Worm (Caenorhabditis elegans): ENCODE measurements around the gene hdl-2.

Gene hdl-2

DNA sequence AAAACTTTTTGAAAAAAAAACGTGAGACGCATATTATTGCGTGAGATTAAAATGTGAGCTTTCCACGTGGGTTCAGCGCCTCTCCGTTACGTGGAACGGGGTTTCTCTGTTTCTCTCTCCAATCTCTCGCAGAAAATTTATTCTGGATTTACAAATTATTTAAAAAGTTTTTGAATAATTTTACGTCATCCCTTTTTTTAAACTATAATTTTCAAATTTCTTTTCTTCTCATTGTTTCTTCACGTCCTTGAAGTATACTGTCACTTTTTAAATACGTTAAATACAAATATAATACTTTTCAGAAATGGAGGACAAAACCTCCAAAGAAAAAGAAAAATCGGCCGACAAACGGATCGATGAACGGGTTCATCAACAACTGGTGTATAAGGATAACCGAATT lies 46.4 kb upstream of the hdl-2 start, which contains the start of gene T28C6.7:
T28C6.7 (plus strand) TSS at position 301 of the 400 bp plus-strand sequence.
- TF ChIP-seq ceh-28 (tag; optimal IDR thresholded peaks at IDR 0.05) (no peak), nhr-25 (tag; optimal IDR thresholded peaks at IDR 0.05) (no peak), ceh-82 (tag; optimal IDR thresholded peaks at IDR 0.05) (no peak), snpc-4 (tag; optimal IDR thresholded peaks at IDR 0.05) (no peak), nhr-23 (tag; optimal IDR thresholded peaks at IDR 0.05) (no peak), unc-39 (tag; optimal IDR thresholded peaks at IDR 0.05) (no peak), pqm-1 (tag; optimal IDR thresholded peaks at IDR 0.05) (no peak), hmg-11 (tag; optimal IDR thresholded peaks at IDR 0.05) (no peak), mml-1 (tag; optimal IDR thresholded peaks at IDR 0.05) (no peak), fos-1 (tag; optimal IDR thresholded peaks at IDR 0.05) (no peak), ceh-9 (tag; optimal IDR thresholded peaks at IDR 0.05) (no peak), nhr-237 (tag; optimal IDR thresholded peaks at IDR 0.05) (no peak), tbx-2 (tag; optimal IDR thresholded peaks at IDR 0.05) (no peak), nhr-11 (tag; optimal IDR thresholded peaks at IDR 0.05) (no peak), ama-1 (optimal IDR thresholded peaks at IDR 0.05) (no peak), skn-1 (tag; optimal IDR thresholded peaks at IDR 0.05) (no peak), fkh-2 (tag; optimal IDR thresholded peaks at IDR 0.05) (no peak)

DNA sequence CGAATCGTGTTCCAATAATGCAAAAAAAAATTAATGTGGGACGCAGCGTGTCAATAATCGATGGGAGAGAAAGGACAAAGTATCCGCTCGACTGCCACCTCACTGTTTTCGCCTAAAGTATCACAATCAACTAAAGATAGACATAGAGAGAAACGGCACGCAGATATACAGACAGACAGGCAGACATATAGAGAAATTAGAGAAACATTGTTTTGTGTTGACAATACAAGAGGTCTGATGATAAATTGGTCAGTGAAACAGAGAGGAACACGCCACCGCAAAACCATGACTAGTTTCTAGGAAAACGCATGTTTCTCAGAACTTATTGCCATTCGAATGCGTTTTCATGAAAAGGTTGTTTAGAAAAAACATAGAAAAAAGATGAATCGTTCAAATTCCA lies 43.4 kb upstream of the hdl-2 start, which contains the start of gene T28C6.8:
T28C6.8 (minus strand) TSS at position 137 of the 400 bp plus-strand sequence.
- no peak for TF ChIP-seq ceh-9 (tag; optimal IDR thresholded peaks at IDR 0.05)
- no peak for TF ChIP-seq nhr-12 (tag; optimal IDR thresholded peaks at IDR 0.05)
- no peak for TF ChIP-seq eor-1 (tag; optimal IDR thresholded peaks at IDR 0.05)
- no peak for TF ChIP-seq ceh-82 (tag; optimal IDR thresholded peaks at IDR 0.05)
- no peak for TF ChIP-seq fos-1 (tag; optimal IDR thresholded peaks at IDR 0.05)
- no peak for TF ChIP-seq mml-1 (tag; optimal IDR thresholded peaks at IDR 0.05)
- TF ChIP-seq unc-62 (GFP tag; optimal IDR thresholded peaks at IDR 0.05), result no peak
- TF ChIP-seq ceh-16 (tag; optimal IDR thresholded peaks at IDR 0.05), result no peak
- TF ChIP-seq R02D3.7 (tag; optimal IDR thresholded peaks at IDR 0.05), result peak; percentile 7
- no peak for TF ChIP-seq nhr-67 (tag; optimal IDR thresholded peaks at IDR 0.05)
- no peak for TF ChIP-seq lin-39 (tag; optimal IDR thresholded peaks at IDR 0.05)
- no peak for TF ChIP-seq daf-12 (tag; optimal IDR thresholded peaks at IDR 0.05)
- no peak for TF ChIP-seq nhr-77 (tag; optimal IDR thresholded peaks at IDR 0.05)
- TF ChIP-seq ceh-28 (tag; optimal IDR thresholded peaks at IDR 0.05), result peak; percentile 38
- no peak for TF ChIP-seq sea-2 (GFP tag; optimal IDR thresholded peaks at IDR 0.05)
- no peak for TF ChIP-seq fkh-10 (GFP tag; optimal IDR thresholded peaks at IDR 0.05)
- TF ChIP-seq nhr-25 (tag; optimal IDR thresholded peaks at IDR 0.05), result peak; percentile 66
- no peak for TF ChIP-seq hmg-11 (tag; optimal IDR thresholded peaks at IDR 0.05)
- peak; percentile 45 for TF ChIP-seq elt-2 (tag; optimal IDR thresholded peaks at IDR 0.05)
- TF ChIP-seq nhr-28 (tag; optimal IDR thresholded peaks at IDR 0.05), result no peak
- no peak for TF ChIP-seq aly-2 (tag; optimal IDR thresholded peaks at IDR 0.05)
- TF ChIP-seq lsy-12 (tag; optimal IDR thresholded peaks at IDR 0.05), result no peak
- no peak for TF ChIP-seq jun-1 (tag; optimal IDR thresholded peaks at IDR 0.05)
- no peak for TF ChIP-seq egl-5 (tag; optimal IDR thresholded peaks at IDR 0.05)
- no peak for TF ChIP-seq egl-27 (tag; optimal IDR thresholded peaks at IDR 0.05)
- no peak for TF ChIP-seq snpc-4 (tag; optimal IDR thresholded peaks at IDR 0.05)
- no peak for TF ChIP-seq ztf-11 (tag; optimal IDR thresholded peaks at IDR 0.05)
- TF ChIP-seq zag-1 (tag; optimal IDR thresholded peaks at IDR 0.05), result no peak
- no peak for TF ChIP-seq nhr-237 (tag; optimal IDR thresholded peaks at IDR 0.05)
- no peak for TF ChIP-seq tbx-2 (tag; optimal IDR thresholded peaks at IDR 0.05)
- TF ChIP-seq mdl-1 (tag; optimal IDR thresholded peaks at IDR 0.05), result no peak
- TF ChIP-seq nhr-43 (tag; optimal IDR thresholded peaks at IDR 0.05; ENCODE audit: poor library complexity, severe bottlenecking), result no peak
- TF ChIP-seq pqm-1 (tag; optimal IDR thresholded peaks at IDR 0.05), result peak; percentile 88
- no peak for TF ChIP-seq nhr-76 (tag; optimal IDR thresholded peaks at IDR 0.05)
- TF ChIP-seq fkh-2 (tag; optimal IDR thresholded peaks at IDR 0.05), result no peak
- TF ChIP-seq unc-39 (tag; optimal IDR thresholded peaks at IDR 0.05), result no peak
- no peak for TF ChIP-seq ama-1 (optimal IDR thresholded peaks at IDR 0.05)
- TF ChIP-seq lin-15B (tag; optimal IDR thresholded peaks at IDR 0.05), result peak; percentile 1
- TF ChIP-seq elt-3 (tag; optimal IDR thresholded peaks at IDR 0.05), result no peak
- peak; percentile 89 for TF ChIP-seq pha-4 (tag; optimal IDR thresholded peaks at IDR 0.05)
- TF ChIP-seq nfya-1 (tag; optimal IDR thresholded peaks at IDR 0.05; ENCODE audit: insufficient read depth), result no peak
- no peak for TF ChIP-seq nhr-11 (tag; optimal IDR thresholded peaks at IDR 0.05)
- no peak for TF ChIP-seq skn-1 (tag; optimal IDR thresholded peaks at IDR 0.05)
- peak; percentile 21 for TF ChIP-seq nhr-23 (tag; optimal IDR thresholded peaks at IDR 0.05)
- TF ChIP-seq elt-1 (tag; optimal IDR thresholded peaks at IDR 0.05), result no peak
- TF ChIP-seq ZK546.5 (tag; optimal IDR thresholded peaks at IDR 0.05), result no peak
- TF ChIP-seq ztf-4 (tag; optimal IDR thresholded peaks at IDR 0.05), result no peak
